Worm (Caenorhabditis elegans) whole organism, L2 larva: ENCODE data around the gene E02H9.6.

Source experiments
- R02D3.7 ChIP-seq: fragments of 150-350 bp; optimal IDR thresholded peaks from 2 replicates; lab custom pipeline; 2014; ENCODE audit warnings: missing biosample characterization, missing genetic modification characterization
- ama-1 ChIP-seq: fragments of 150-350 bp; optimal IDR thresholded peaks from 2 replicates; lab custom pipeline; 2018; ENCODE audit warnings: inconsistent platforms
- lin-39 ChIP-seq: fragments of 150-350 bp; optimal IDR thresholded peaks from 2 replicates; lab custom pipeline; 2014; ENCODE audit warnings: missing biosample characterization, missing genetic modification reagents, missing genetic modification characterization
- mbf-1 ChIP-seq: sonication (generic microtip); optimal IDR thresholded peaks from 2 replicates; lab custom pipeline; 2017; ENCODE audit warnings: missing biosample characterization, missing genetic modification characterization
- nhr-23 ChIP-seq: fragments of 150-350 bp; optimal IDR thresholded peaks from 2 replicates; lab custom pipeline; 2014; ENCODE audit warnings: missing biosample characterization, missing genetic modification reagents, missing genetic modification characterization
- nhr-25 ChIP-seq: fragments of 150-350 bp; sonication (generic microtip); optimal IDR thresholded peaks from 3 replicates; lab custom pipeline; 2014; ENCODE audit warnings: missing biosample characterization, missing genetic modification characterization
- sem-4 ChIP-seq: fragments of 150-350 bp; optimal IDR thresholded peaks from 2 replicates; lab custom pipeline; 2014; ENCODE audit warnings: missing biosample characterization, missing genetic modification reagents, missing genetic modification characterization
- skn-1 ChIP-seq: sonication (generic microtip); optimal IDR thresholded peaks from 2 replicates; lab custom pipeline; 2017; ENCODE audit warnings: missing biosample characterization, missing genetic modification characterization
- snpc-4 ChIP-seq: fragments of 150-350 bp; optimal IDR thresholded peaks from 2 replicates; lab custom pipeline; 2014; ENCODE audit warnings: missing biosample characterization, missing genetic modification characterization
- zag-1 ChIP-seq: fragments of 150-350 bp; optimal IDR thresholded peaks from 2 replicates; lab custom pipeline; 2014; ENCODE audit warnings: missing biosample characterization, missing genetic modification characterization

- TF ChIP-seq nhr-23 (tag; lab: Kevin White, UChicago) (no peak), lin-39 (tag; lab: Kevin White, UChicago) (no peak), snpc-4 (no peak), mbf-1 (no peak), R02D3.7 (tag; lab: Kevin White, UChicago) (no peak), skn-1 (tag; lab: Kevin White, UChicago) (no peak), ama-1 (no peak), zag-1 (tag; lab: Kevin White, UChicago) (no peak), nhr-25 (no peak), sem-4 (tag; lab: Kevin White, UChicago) (no peak)
These were observed 46.8 kb downstream of the E02H9.6 start for ce11 chrIII:2482754-2483153.
